Worm (Caenorhabditis elegans) whole organism, late embryonic: ENCODE measurements around the gene cut-2.

Experiments
- C08G9.2 ChIP-seq: sonication (generic microtip); optimal IDR thresholded peaks from 2 replicates; lab custom pipeline; 2016; ENCODE audit warnings: mild to moderate bottlenecking, missing genetic modification characterization, moderate library complexity, missing compliant biosample characterization
- C38D4.7 ChIP-seq: fragments of 200-800 bp; sonication (Bioruptor generic); optimal IDR thresholded peaks from 2 replicates; lab custom pipeline; 2018; ENCODE audit warnings: mild to moderate bottlenecking, missing genetic modification characterization, moderate library complexity, missing compliant biosample characterization
- F13H6.1 ChIP-seq: sonication (generic microtip); optimal IDR thresholded peaks from 2 replicates; lab custom pipeline; 2016; ENCODE audit warnings: missing genetic modification characterization, missing compliant biosample characterization
- K02D7.2 ChIP-seq: sonication (generic microtip); optimal IDR thresholded peaks from 2 replicates; lab custom pipeline; 2017; ENCODE audit warnings: mild to moderate bottlenecking, missing genetic modification characterization, missing compliant biosample characterization
- K09A11.1 ChIP-seq: sonication (generic microtip); optimal IDR thresholded peaks from 2 replicates; lab custom pipeline; 2017; ENCODE audit warnings: antibody characterized with exemption, mild to moderate bottlenecking, missing genetic modification characterization, missing compliant biosample characterization; ENCODE audit not compliant: insufficient read depth
- Y22D7AL.16 ChIP-seq: sonication (generic microtip); optimal IDR thresholded peaks from 2 replicates; lab custom pipeline; 2016; ENCODE audit warnings: missing genetic modification characterization, missing compliant biosample characterization
- ahr-1 ChIP-seq: sonication (generic microtip); optimal IDR thresholded peaks from 2 replicates; lab custom pipeline; 2016; ENCODE audit warnings: missing genetic modification characterization, missing compliant biosample characterization
- ceh-18 ChIP-seq: sonication (generic microtip); optimal IDR thresholded peaks from 2 replicates; lab custom pipeline; 2016; ENCODE audit warnings: missing genetic modification characterization, missing compliant biosample characterization
- ceh-19 ChIP-seq: fragments of 200-800 bp; sonication (Bioruptor generic); optimal IDR thresholded peaks from 2 replicates; lab custom pipeline; 2018; ENCODE audit warnings: mild to moderate bottlenecking, missing genetic modification characterization, missing compliant biosample characterization
- ceh-30 ChIP-seq: fragments of 150-350 bp; optimal IDR thresholded peaks from 2 replicates; lab custom pipeline; 2014; ENCODE audit warnings: missing biosample characterization, missing genetic modification characterization
- ceh-31 ChIP-seq: sonication (generic microtip); optimal IDR thresholded peaks from 2 replicates; lab custom pipeline; 2016; ENCODE audit warnings: missing genetic modification characterization, missing compliant biosample characterization
- ceh-34 ChIP-seq: sonication (generic microtip); optimal IDR thresholded peaks from 2 replicates; lab custom pipeline; 2016; ENCODE audit warnings: mild to moderate bottlenecking, missing genetic modification characterization, missing compliant biosample characterization
- ceh-45 ChIP-seq: fragments of 200-800 bp; sonication (Bioruptor generic); IDR thresholded peaks from 2 replicates; pipeline ENCODE4 v1.3.6; 2022; ENCODE audit warnings: missing genetic modification reagents, missing genetic modification characterization, missing compliant biosample characterization
- ceh-9 ChIP-seq: sonication (generic microtip); optimal IDR thresholded peaks from 2 replicates; lab custom pipeline; 2016; ENCODE audit warnings: mild to moderate bottlenecking, missing genetic modification characterization, inconsistent platforms, missing compliant biosample characterization
- che-1 ChIP-seq: sonication (generic microtip); optimal IDR thresholded peaks from 2 replicates; lab custom pipeline; 2016; ENCODE audit warnings: mild to moderate bottlenecking, missing genetic modification characterization, missing compliant biosample characterization
- dmd-4 ChIP-seq: sonication (generic microtip); optimal IDR thresholded peaks from 2 replicates; lab custom pipeline; 2016; ENCODE audit warnings: borderline replicate concordance, missing genetic modification characterization, missing compliant biosample characterization
- dve-1 ChIP-seq: sonication (generic microtip); optimal IDR thresholded peaks from 2 replicates; lab custom pipeline; 2017; ENCODE audit warnings: antibody characterized with exemption, mild to moderate bottlenecking, missing genetic modification characterization, missing compliant biosample characterization
- elt-2 ChIP-seq: sonication (generic microtip); optimal IDR thresholded peaks from 2 replicates; lab custom pipeline; 2016; ENCODE audit warnings: missing genetic modification reagents, missing genetic modification characterization, missing compliant biosample characterization
- eyg-1 ChIP-seq: sonication (generic microtip); optimal IDR thresholded peaks from 2 replicates; lab custom pipeline; 2016; ENCODE audit warnings: missing genotype, missing genetic modification characterization, missing compliant biosample characterization
- gmeb-2 ChIP-seq: sonication (generic microtip); optimal IDR thresholded peaks from 2 replicates; lab custom pipeline; 2016; ENCODE audit warnings: missing genetic modification characterization, inconsistent platforms, missing compliant biosample characterization
- hlh-13 ChIP-seq: fragments of 200-800 bp; sonication (Bioruptor generic); optimal IDR thresholded peaks from 2 replicates; lab custom pipeline; 2018; ENCODE audit warnings: mild to moderate bottlenecking, missing genetic modification characterization, missing compliant biosample characterization
- hlh-30 ChIP-seq: sonication (generic microtip); optimal IDR thresholded peaks from 2 replicates; lab custom pipeline; 2017; ENCODE audit warnings: antibody characterized with exemption, missing genetic modification characterization, missing compliant biosample characterization; ENCODE audit not compliant: insufficient read depth
- lin-11 ChIP-seq: fragments of 200-800 bp; sonication (Bioruptor generic); optimal IDR thresholded peaks from 2 replicates; lab custom pipeline; 2018; ENCODE audit warnings: mild to moderate bottlenecking, missing genetic modification characterization, missing compliant biosample characterization
- madf-2 ChIP-seq: sonication (generic microtip); optimal IDR thresholded peaks from 2 replicates; lab custom pipeline; 2017; ENCODE audit warnings: missing genetic modification characterization, missing compliant biosample characterization
- mec-3 ChIP-seq: sonication (generic microtip); optimal IDR thresholded peaks from 2 replicates; lab custom pipeline; 2016; ENCODE audit warnings: borderline replicate concordance, missing genetic modification characterization, missing compliant biosample characterization
- nfya-1 ChIP-seq: sonication (generic microtip); optimal IDR thresholded peaks from 2 replicates; lab custom pipeline; 2017; ENCODE audit warnings: missing genetic modification characterization, mild to moderate bottlenecking, missing compliant biosample characterization, antibody characterized with exemption, moderate library complexity
- nhr-11 ChIP-seq: fragments of 150-350 bp; optimal IDR thresholded peaks from 2 replicates; lab custom pipeline; 2014; ENCODE audit warnings: missing biosample characterization, missing genetic modification characterization
- nhr-232 ChIP-seq: sonication (generic microtip); optimal IDR thresholded peaks from 2 replicates; lab custom pipeline; 2016; ENCODE audit warnings: missing genetic modification characterization, missing compliant biosample characterization
- npax-4 ChIP-seq: sonication (generic microtip); optimal IDR thresholded peaks from 2 replicates; lab custom pipeline; 2016; ENCODE audit warnings: missing genetic modification characterization, missing compliant biosample characterization
- odd-2 ChIP-seq: sonication (generic microtip); optimal IDR thresholded peaks from 2 replicates; lab custom pipeline; 2017; ENCODE audit warnings: antibody characterized with exemption, mild to moderate bottlenecking, missing genetic modification characterization, missing compliant biosample characterization
- pag-3 ChIP-seq: sonication (generic microtip); optimal IDR thresholded peaks from 2 replicates; lab custom pipeline; 2016; ENCODE audit warnings: missing compliant biosample characterization, missing genetic modification characterization, borderline replicate concordance
- pat-9 ChIP-seq: fragments of 200-800 bp; sonication (Bioruptor generic); optimal IDR thresholded peaks from 2 replicates; lab custom pipeline; 2018; ENCODE audit warnings: mild to moderate bottlenecking, missing genetic modification characterization, moderate library complexity, missing compliant biosample characterization
- pax-1 ChIP-seq: fragments of 150-350 bp; optimal IDR thresholded peaks from 2 replicates; lab custom pipeline; 2014; ENCODE audit warnings: missing biosample characterization, missing genetic modification characterization
- pha-2 ChIP-seq: sonication (generic microtip); optimal IDR thresholded peaks from 2 replicates; lab custom pipeline; 2017; ENCODE audit warnings: mild to moderate bottlenecking, missing genetic modification characterization, missing compliant biosample characterization
- pha-4 ChIP-seq: fragments of 150-350 bp; optimal IDR thresholded peaks from 2 replicates; lab custom pipeline; 2018; ENCODE audit warnings: missing biosample characterization, missing genetic modification reagents, missing genetic modification characterization
- ref-2 ChIP-seq: sonication (generic microtip); optimal IDR thresholded peaks from 2 replicates; lab custom pipeline; 2016; ENCODE audit warnings: missing genetic modification characterization, missing compliant biosample characterization
- sox-4 ChIP-seq: sonication (generic microtip); optimal IDR thresholded peaks from 2 replicates; lab custom pipeline; 2017; ENCODE audit warnings: mild to moderate bottlenecking, missing genetic modification characterization, inconsistent platforms, missing compliant biosample characterization
- tbx-2 ChIP-seq: sonication (generic microtip); optimal IDR thresholded peaks from 2 replicates; lab custom pipeline; 2016; ENCODE audit warnings: missing genetic modification characterization, missing compliant biosample characterization
- tbx-7 ChIP-seq: sonication (generic microtip); optimal IDR thresholded peaks from 2 replicates; lab custom pipeline; 2016; ENCODE audit warnings: missing genotype, missing genetic modification characterization, missing compliant biosample characterization
- ttx-3 ChIP-seq: sonication (generic microtip); optimal IDR thresholded peaks from 2 replicates; lab custom pipeline; 2016; ENCODE audit warnings: missing genetic modification reagents, missing genetic modification characterization, missing compliant biosample characterization
- unc-3 ChIP-seq, 2 experiments: fragments of 200-800 bp in 1 of 2; sonication (Bioruptor generic) in 1 of 2; sonication (generic microtip) in 1 of 2; conservative IDR thresholded peaks in 1 of 2; optimal IDR thresholded peaks in 1 of 2; 2 replicates each; pipeline versions ENCODE4 v1.3.6 to Lab custom; 2016 to 2022; ENCODE audit warnings: missing compliant biosample characterization in 2 of 2, missing genetic modification characterization in 2 of 2, missing genetic modification reagents in 1 of 2
- unc-42 ChIP-seq: sonication (generic microtip); optimal IDR thresholded peaks from 2 replicates; lab custom pipeline; 2016; ENCODE audit warnings: missing genotype, missing genetic modification characterization, missing compliant biosample characterization
- unc-86 ChIP-seq: sonication (generic microtip); optimal IDR thresholded peaks from 2 replicates; lab custom pipeline; 2016; ENCODE audit warnings: missing genetic modification characterization, missing compliant biosample characterization
- zip-5 ChIP-seq: sonication (generic microtip); optimal IDR thresholded peaks from 2 replicates; lab custom pipeline; 2016; ENCODE audit warnings: missing genetic modification characterization, missing compliant biosample characterization
- ztf-16 ChIP-seq: sonication (generic microtip); optimal IDR thresholded peaks from 2 replicates; lab custom pipeline; 2017; ENCODE audit warnings: missing genetic modification characterization, missing compliant biosample characterization

cut-2 gene

ce11 chrV:13406511-13406910 is 8.2 kb upstream of the cut-2 start, which contains the start of gene F53F1.2:
Gene F53F1.2 (plus strand): TSS chrV:13406816.
- TF ChIP-seq madf-2, result no peak
- TF ChIP-seq eyg-1 (tag; lab: Kevin White, UChicago), result no peak

- TF ChIP-seq dmd-4 (tag; lab: Kevin White, UChicago) (no peak), madf-2 (no peak), hlh-13 (GFP tag; lab: Kevin White, UChicago) (no peak), ceh-9 (tag; lab: Kevin White, UChicago) (no peak), tbx-2 (tag; lab: Kevin White, UChicago) (no peak)
Observed at ce11 chrV:13407913-13408312, 6.8 kb upstream of the cut-2 start, which contains the start of gene F53F1.3. Gene F53F1.3 (plus strand): TSS chrV:13408242.

- TF ChIP-seq F13H6.1 (tag; lab: Kevin White, UChicago) (no peak), gmeb-2 (tag; lab: Kevin White, UChicago) (no peak), nhr-232 (tag; lab: Kevin White, UChicago) (no peak), pha-4 (no peak), pax-1 (tag; lab: Kevin White, UChicago) (no peak), eyg-1 (tag; lab: Kevin White, UChicago) (no peak), nhr-11 (no peak), dmd-4 (tag; lab: Kevin White, UChicago) (no peak), lin-11 (no peak), ref-2 (tag; lab: Kevin White, UChicago) (no peak), ztf-16 (tag; lab: Kevin White, UChicago) (no peak), unc-42 (no peak), pag-3 (tag; lab: Kevin White, UChicago) (no peak), hlh-30 (tag; lab: Kevin White, UChicago) (no peak), dve-1 (tag; lab: Kevin White, UChicago) (no peak), che-1 (tag; lab: Kevin White, UChicago) (no peak), ceh-45 (no peak), tbx-7 (tag; lab: Kevin White, UChicago) (no peak), pat-9 (tag; lab: Kevin White, UChicago) (no peak), ahr-1 (no peak)
Observed at ce11 chrV:13408440-13408839, 6.3 kb upstream of the cut-2 start.

- TF ChIP-seq C08G9.2 (tag; lab: Kevin White, UChicago) (peak; percentile 57), odd-2 (tag; lab: Kevin White, UChicago) (no peak), ceh-19 (GFP tag; lab: Kevin White, UChicago) (no peak), ceh-34 (tag; lab: Kevin White, UChicago) (no peak), mec-3 (tag; lab: Kevin White, UChicago) (no peak), zip-5 (tag; lab: Kevin White, UChicago) (peak; percentile 11), unc-86 (tag; lab: Kevin White, UChicago) (no peak), ztf-16 (tag; lab: Kevin White, UChicago) (no peak), K02D7.2 (tag; lab: Kevin White, UChicago) (no peak), ceh-30 (tag; lab: Kevin White, UChicago) (no peak), pax-1 (tag; lab: Kevin White, UChicago) (no peak), pha-2 (no peak), npax-4 (no peak), ahr-1 (no peak), ceh-31 (tag; lab: Kevin White, UChicago) (peak; percentile 61), gmeb-2 (tag; lab: Kevin White, UChicago) (no peak), sox-4 (tag; lab: Kevin White, UChicago) (no peak), ttx-3 (tag; lab: Kevin White, UChicago) (no peak), ceh-18 (no peak), C38D4.7 (GFP tag; lab: Kevin White, UChicago) (no peak), dmd-4 (tag; lab: Kevin White, UChicago) (no peak), K09A11.1 (tag; lab: Kevin White, UChicago) (no peak), unc-3 (GFP tag; conservative IDR thresholded peaks at IDR 0.05; lab: Robert Waterston, UW) (no peak), unc-3 (tag; optimal IDR thresholded peaks at IDR 0.05; lab: Kevin White, UChicago) (no peak), Y22D7AL.16 (no peak), elt-2 (tag; lab: Kevin White, UChicago) (no peak), tbx-2 (tag; lab: Kevin White, UChicago) (no peak), ceh-45 (no peak), eyg-1 (tag; lab: Kevin White, UChicago) (no peak), ceh-9 (tag; lab: Kevin White, UChicago) (no peak), nfya-1 (tag; lab: Kevin White, UChicago) (no peak)
Observed at ce11 chrV:13409089-13409488, 5.7 kb upstream of the cut-2 start.
